Fruit fly (Drosophila melanogaster) whole organism, embryonic: ENCODE data around the gene CG7156.
A peak's percentile ranks its signal among the peaks of the same experiment; 100 is the strongest.

ENCODE experiments used
- CG4617 ChIP-seq: fragments of 200-800 bp; sonication (Bioruptor generic); optimal IDR thresholded peaks from 3 replicates; lab custom pipeline; 2016; ENCODE audit warnings: missing biosample characterization, missing genetic modification characterization, borderline replicate concordance
- CG8388 ChIP-seq: fragments of 200-800 bp; sonication (Bioruptor generic); optimal IDR thresholded peaks from 2 replicates; lab custom pipeline; 2019; ENCODE audit warnings: missing biosample characterization, mild to moderate bottlenecking, missing genetic modification characterization, moderate library complexity
- D19A ChIP-seq: fragments of 200-800 bp; optimal IDR thresholded peaks from 3 replicates; lab custom pipeline; 2019; ENCODE audit warnings: missing biosample characterization, mild to moderate bottlenecking, missing genetic modification characterization, moderate library complexity
- Gsc ChIP-seq: fragments of 200-800 bp; sonication (Bioruptor generic); IDR thresholded peaks from 2 replicates; pipeline ENCODE4 v1.3.6; 2022; ENCODE audit warnings: missing biosample characterization, missing genetic modification characterization
- Mrtf ChIP-seq: fragments of 200-800 bp; sonication (Bioruptor generic); IDR thresholded peaks from 3 replicates; pipeline ENCODE4 v1.3.6; 2022; ENCODE audit warnings: missing biosample characterization, missing genetic modification characterization
- Six4 ChIP-seq: fragments of 200-800 bp; sonication (Bioruptor generic); optimal IDR thresholded peaks from 2 replicates; lab custom pipeline; 2016; ENCODE audit warnings: missing biosample characterization, missing genetic modification characterization
- abd-A ChIP-seq: fragments of 200-800 bp; sonication (Bioruptor generic); optimal IDR thresholded peaks from 3 replicates; lab custom pipeline; 2019; ENCODE audit warnings: missing biosample characterization, mild to moderate bottlenecking, missing genetic modification characterization, moderate library complexity
- nau ChIP-seq: fragments of 200-800 bp; sonication (Bioruptor generic); optimal IDR thresholded peaks from 3 replicates; lab custom pipeline; 2017; ENCODE audit warnings: missing biosample characterization, mild to moderate bottlenecking, missing genetic modification characterization, missing genetic modification reagents
- pho ChIP-seq: fragments of 200-800 bp; sonication (Bioruptor generic); optimal IDR thresholded peaks from 2 replicates; lab custom pipeline; 2016; ENCODE audit warnings: missing biosample characterization, missing genetic modification characterization

- TF ChIP-seq pho (GFP tag; lab: Kevin White, UChicago): no peak
- no peak for TF ChIP-seq Six4 (GFP tag; lab: Kevin White, UChicago)
- no peak for TF ChIP-seq Gsc (GFP tag; lab: Robert Waterston, UW)
- TF ChIP-seq abd-A (tag; lab: Kevin White, UChicago): no peak
- no peak for TF ChIP-seq CG8388 (GFP tag; lab: Kevin White, UChicago)
- no peak for TF ChIP-seq Mrtf (GFP tag; lab: Robert Waterston, UW)
- no peak for TF ChIP-seq nau (GFP tag; lab: Kevin White, UChicago)
- peak; percentile 68 for TF ChIP-seq CG4617
- no peak for TF ChIP-seq D19A (tag; lab: Kevin White, UChicago)
These were observed 42.6 kb downstream of the CG7156 start, which contains the start of the genes Ssdp and CG7985 for dm6 chr3R:18199177-18199884.
